Fruit fly (Drosophila melanogaster): Measurements from ENCODE around the gene CG3719.

CG3719 gene

DNA sequence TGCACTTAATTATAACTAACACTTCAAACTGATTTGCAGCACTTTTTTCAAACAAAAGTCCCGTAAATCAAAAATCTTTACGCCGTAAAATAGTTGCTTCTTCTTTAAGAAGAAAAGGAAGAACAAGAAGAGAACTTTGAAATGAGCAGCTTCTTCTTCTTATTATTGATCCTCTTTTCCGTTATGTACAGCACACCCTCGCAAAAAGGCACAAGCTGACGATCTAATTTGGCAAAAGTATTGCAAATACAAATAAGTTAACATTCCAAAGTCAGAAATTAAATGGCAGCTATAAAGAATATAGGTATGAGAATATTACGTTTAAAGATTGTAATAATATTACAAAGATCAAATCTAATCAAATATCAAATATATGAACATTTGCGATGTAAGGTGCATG lies 38.8 kb downstream of the CG3719 start, which contains the start of gene CG11409:
TSS of gene CG11409 (minus strand) at position 60 of the 400 bp plus-strand sequence.
- TF ChIP-seq Myb (GFP tag; optimal IDR thresholded peaks at IDR 0.05) (peak; percentile 41), CG3407 (GFP tag; optimal IDR thresholded peaks at IDR 0.05) (no peak), p53 (GFP tag; optimal IDR thresholded peaks at IDR 0.05) (no peak), Side (GFP tag; optimal IDR thresholded peaks at IDR 0.05) (no peak), CG3281 (GFP tag; optimal IDR thresholded peaks at IDR 0.05) (no peak), CG16813 (GFP tag; IDR thresholded peaks at IDR 0.05; ENCODE audit: partially characterized antibody) (no peak), vfl (GFP tag; optimal IDR thresholded peaks at IDR 0.05) (no peak), CG17829 (tag; optimal IDR thresholded peaks at IDR 0.05) (no peak), sob (GFP tag; IDR thresholded peaks at IDR 0.05) (no peak), CG13287 (GFP tag; IDR thresholded peaks at IDR 0.05; ENCODE audit: partially characterized antibody) (no peak), sens (GFP tag) (peak; percentile 57), tx (GFP tag; optimal IDR thresholded peaks at IDR 0.05) (no peak), CG12104 (GFP tag; optimal IDR thresholded peaks at IDR 0.05) (no peak), Hmx (GFP tag; optimal IDR thresholded peaks at IDR 0.05) (no peak), CG13123 (GFP tag; optimal IDR thresholded peaks at IDR 0.05) (no peak), odd (GFP tag; optimal IDR thresholded peaks at IDR 0.05) (no peak), CG17385 (GFP tag; optimal IDR thresholded peaks at IDR 0.05) (peak; percentile 82), ash1 (GFP tag; optimal IDR thresholded peaks at IDR 0.05) (no peak), CG4854 (GFP tag; optimal IDR thresholded peaks at IDR 0.05) (no peak), unpg (GFP tag; optimal IDR thresholded peaks at IDR 0.05) (no peak), grau (tag; optimal IDR thresholded peaks at IDR 0.05) (peak; percentile 59), az2 (GFP tag; optimal IDR thresholded peaks at IDR 0.05) (no peak), Sry-δ (GFP tag; optimal IDR thresholded peaks at IDR 0.05) (no peak), Rx (GFP tag; IDR thresholded peaks at IDR 0.05) (no peak), scrt (GFP tag; optimal IDR thresholded peaks at IDR 0.05) (no peak)

- TF ChIP-seq corto (GFP tag; optimal IDR thresholded peaks at IDR 0.05) (no peak), ken (GFP tag; IDR thresholded peaks at IDR 0.05) (no peak), Antp (GFP tag; optimal IDR thresholded peaks at IDR 0.05) (no peak), sr (GFP tag; IDR thresholded peaks at IDR 0.05) (0 out of 3 replicates have a peak, but pooled peaks have one; percentile 31), Hr39 (optimal IDR thresholded peaks at IDR 0.05) (no peak), Adf1 (GFP tag; IDR thresholded peaks at IDR 0.05) (peak; percentile 58), CG1603 (tag; optimal IDR thresholded peaks at IDR 0.05) (no peak), repo (GFP tag; optimal IDR thresholded peaks at IDR 0.05) (no peak), ATbp (GFP tag; optimal IDR thresholded peaks at IDR 0.05) (no peak), sqz (GFP tag; optimal IDR thresholded peaks at IDR 0.05) (no peak), Deaf1 (tag; optimal IDR thresholded peaks at IDR 0.05) (peak; percentile 63), chn (GFP tag; optimal IDR thresholded peaks at IDR 0.05) (no peak), ase (GFP tag; IDR thresholded peaks at IDR 0.05) (no peak), sd (tag; optimal IDR thresholded peaks at IDR 0.05) (no peak), Awh (GFP tag; IDR thresholded peaks at IDR 0.05) (no peak), dmrt11E (tag; optimal IDR thresholded peaks at IDR 0.05) (no peak), gce (GFP tag; IDR thresholded peaks at IDR 0.05) (no peak), CG8359 (GFP tag; optimal IDR thresholded peaks at IDR 0.05; ENCODE audit: borderline replicate concordance) (no peak), CG12104 (GFP tag; optimal IDR thresholded peaks at IDR 0.05) (no peak), Drgx (GFP tag; IDR thresholded peaks at IDR 0.05) (peak; percentile 31; the same call in 1 of the 2 replicates), Side (GFP tag; optimal IDR thresholded peaks at IDR 0.05) (no peak), Jarid2 (GFP tag; optimal IDR thresholded peaks at IDR 0.05) (peak; percentile 57), Abd-B (GFP tag; optimal IDR thresholded peaks at IDR 0.05) (no peak), ci (GFP tag; IDR thresholded peaks at IDR 0.05) (0 out of 3 replicates have a peak, but pooled peaks have one; percentile 39), pzg (GFP tag; optimal IDR thresholded peaks at IDR 0.05) (no peak), CG1832 (GFP tag; optimal IDR thresholded peaks at IDR 0.05) (no peak), Hr78 (GFP tag; optimal IDR thresholded peaks at IDR 0.05) (no peak), HLHmδ (GFP tag; optimal IDR thresholded peaks at IDR 0.05) (no peak), chinmo (GFP tag; IDR thresholded peaks at IDR 0.05; ENCODE audit: partially characterized antibody) (0 out of 4 replicates have a peak, but pooled peaks have one; percentile 53)
Measured at dm6 chrX:1337998-1338397, 42.3 kb downstream of the CG3719 start.

Data from whole organism, embryonic.